Fruit fly (Drosophila melanogaster) whole organism, wandering third instar larva: ENCODE results near the gene CG11241.

ENCODE experiments used
- Abd-B ChIP-seq: fragments of >200 bp; optimal IDR thresholded peaks from 2 replicates; lab custom pipeline; 2017; ENCODE audit warnings: missing biosample characterization, missing genetic modification characterization
- CG32264 ChIP-seq: fragments of 200-800 bp; sonication (Bioruptor generic); optimal IDR thresholded peaks from 2 replicates; lab custom pipeline; 2016; ENCODE audit warnings: missing biosample characterization, missing genetic modification characterization
- CG9705 ChIP-seq: fragments of 200-800 bp; sonication (Bioruptor generic); optimal IDR thresholded peaks from 2 replicates; lab custom pipeline; 2018; ENCODE audit warnings: missing biosample characterization, mild to moderate bottlenecking, missing genetic modification characterization
- CrebA ChIP-seq: fragments of 200-800 bp; sonication (Bioruptor generic); optimal IDR thresholded peaks from 2 replicates; lab custom pipeline; 2016; ENCODE audit warnings: missing biosample characterization, mild to moderate bottlenecking, missing genetic modification characterization, borderline replicate concordance
- Dfd ChIP-seq: fragments of >200 bp; optimal IDR thresholded peaks from 2 replicates; lab custom pipeline; 2017; ENCODE audit warnings: missing biosample characterization, missing genetic modification characterization
- Dif ChIP-seq: fragments of 200-275, 200-300 bp; sonication (Bioruptor generic); optimal IDR thresholded peaks from 2 replicates; lab custom pipeline; 2018; ENCODE audit warnings: missing biosample characterization, missing genetic modification characterization; ENCODE audit not compliant: partially characterized antibody
- GATAd ChIP-seq: sonication (Bioruptor generic); optimal IDR thresholded peaks from 2 replicates; lab custom pipeline; 2016; ENCODE audit warnings: missing biosample characterization, missing genetic modification characterization
- HLH106 ChIP-seq: fragments of 200-800 bp; optimal IDR thresholded peaks from 3 replicates; lab custom pipeline; 2019; ENCODE audit warnings: missing biosample characterization, mild to moderate bottlenecking, missing genetic modification characterization, moderate library complexity
- Hnf4 ChIP-seq: fragments of 200-800 bp; sonication (Bioruptor generic); optimal IDR thresholded peaks from 2 replicates; lab custom pipeline; 2016; ENCODE audit warnings: missing biosample characterization, mild to moderate bottlenecking, missing genetic modification characterization
- Hr78 ChIP-seq: fragments of >200 bp; optimal IDR thresholded peaks from 2 replicates; lab custom pipeline; 2017; ENCODE audit warnings: missing biosample characterization, missing genetic modification characterization
- Hr83 ChIP-seq: fragments of 200-300 bp; sonication (Bioruptor generic); optimal IDR thresholded peaks from 2 replicates; lab custom pipeline; 2016; ENCODE audit warnings: missing biosample characterization, mild to moderate bottlenecking, missing genetic modification characterization, moderate library complexity; ENCODE audit not compliant: poor library complexity, severe bottlenecking
- Jra ChIP-seq: sonication (Bioruptor generic); optimal IDR thresholded peaks from 2 replicates; lab custom pipeline; 2016; ENCODE audit warnings: missing biosample characterization, missing genetic modification characterization
- Mio ChIP-seq: sonication (Bioruptor generic); optimal IDR thresholded peaks from 2 replicates; lab custom pipeline; 2016; ENCODE audit warnings: missing biosample characterization, missing genetic modification characterization
- Myc ChIP-seq: fragments of >200 bp; optimal IDR thresholded peaks from 2 replicates; lab custom pipeline; 2017
- OdsH ChIP-seq: fragments of 200-800 bp; sonication (Bioruptor generic); optimal IDR thresholded peaks from 2 replicates; lab custom pipeline; 2016; ENCODE audit warnings: missing biosample characterization, mild to moderate bottlenecking, missing genetic modification characterization
- Rel ChIP-seq, 2 experiments: fragments of 200-800 bp; sonication (Bioruptor generic) in 1 of 2; optimal IDR thresholded peaks; 2 replicates in 1 of 2; 3 replicates in 1 of 2; lab custom pipeline; 2016 to 2019; ENCODE audit warnings: mild to moderate bottlenecking in 2 of 2, missing biosample characterization in 2 of 2, missing genetic modification characterization in 2 of 2, moderate library complexity in 1 of 2
- Sp1 ChIP-seq: fragments of 200-800 bp; sonication (Bioruptor generic); optimal IDR thresholded peaks from 3 replicates; lab custom pipeline; 2019; ENCODE audit warnings: missing biosample characterization, mild to moderate bottlenecking, missing genetic modification characterization, moderate library complexity
- Vsx2 ChIP-seq: fragments of 200-300, 225-300 bp; sonication (Bioruptor generic); optimal IDR thresholded peaks from 2 replicates; lab custom pipeline; 2018; ENCODE audit warnings: missing biosample characterization, missing genetic modification characterization; ENCODE audit not compliant: partially characterized antibody
- br ChIP-seq: fragments of 200-800 bp; sonication (Bioruptor generic); optimal IDR thresholded peaks from 2 replicates; lab custom pipeline; 2016; ENCODE audit warnings: missing biosample characterization, missing genetic modification characterization
- brk ChIP-seq: fragments of 200-800 bp; sonication (Bioruptor generic); optimal IDR thresholded peaks from 2 replicates; lab custom pipeline; 2016; ENCODE audit warnings: missing biosample characterization, mild to moderate bottlenecking, missing genetic modification characterization
- dl ChIP-seq, 2 experiments: fragments of 175-275, 200-275 bp in 1 of 2; fragments of 200-275 bp in 1 of 2; sonication (Bioruptor generic); optimal IDR thresholded peaks; lab custom pipeline; 2018; ENCODE audit warnings: mild to moderate bottlenecking in 2 of 2, missing biosample characterization in 2 of 2, missing genetic modification characterization in 2 of 2, moderate library complexity in 2 of 2; ENCODE audit not compliant: partially characterized antibody in 2 of 2, insufficient read depth in 1 of 2
- dmrt93B ChIP-seq: fragments of 200-800 bp; sonication (Bioruptor generic); optimal IDR thresholded peaks from 2 replicates; lab custom pipeline; 2018; ENCODE audit warnings: missing biosample characterization, mild to moderate bottlenecking, missing genetic modification characterization
- dsf ChIP-seq: sonication (Bioruptor generic); optimal IDR thresholded peaks from 2 replicates; lab custom pipeline; 2016; ENCODE audit warnings: missing biosample characterization, missing genetic modification characterization, borderline replicate concordance
- ey ChIP-seq: fragments of 200-800 bp; sonication (Bioruptor generic); optimal IDR thresholded peaks from 2 replicates; lab custom pipeline; 2016; ENCODE audit warnings: missing biosample characterization, missing genetic modification characterization
- foxo ChIP-seq, 2 experiments: fragments of 200-800 bp; sonication (Bioruptor generic); optimal IDR thresholded peaks; 2 replicates in 1 of 2; 3 replicates in 1 of 2; lab custom pipeline; 2016 to 2017; ENCODE audit warnings: missing biosample characterization in 2 of 2, missing genetic modification characterization in 2 of 2
- fru ChIP-seq: fragments of 200-800 bp; sonication (Bioruptor generic); optimal IDR thresholded peaks from 3 replicates; lab custom pipeline; 2016; ENCODE audit warnings: missing biosample characterization, mild to moderate bottlenecking, missing genetic modification characterization
- h ChIP-seq: fragments of 200-800 bp; sonication (Bioruptor generic); optimal IDR thresholded peaks from 3 replicates; lab custom pipeline; 2016; ENCODE audit warnings: missing biosample characterization, mild to moderate bottlenecking, missing genetic modification characterization
- jim ChIP-seq: fragments of 175-275, 200-325 bp; sonication (Bioruptor generic); optimal IDR thresholded peaks from 2 replicates; lab custom pipeline; 2016; ENCODE audit warnings: missing biosample characterization, mild to moderate bottlenecking, missing genetic modification characterization
- lola ChIP-seq: fragments of >200 bp; optimal IDR thresholded peaks from 2 replicates; lab custom pipeline; 2017; ENCODE audit warnings: missing biosample characterization, missing genetic modification characterization
- pan ChIP-seq: fragments of >200 bp; optimal IDR thresholded peaks from 2 replicates; lab custom pipeline; 2017
- psq ChIP-seq: fragments of 200-800 bp; sonication (Bioruptor generic); optimal IDR thresholded peaks from 3 replicates; lab custom pipeline; 2017; ENCODE audit warnings: missing biosample characterization, mild to moderate bottlenecking, missing genetic modification characterization, moderate library complexity
- rgr ChIP-seq: fragments of 200-800 bp; sonication (Bioruptor generic); optimal IDR thresholded peaks from 3 replicates; lab custom pipeline; 2016; ENCODE audit warnings: missing biosample characterization, mild to moderate bottlenecking, missing genetic modification characterization
- sage ChIP-seq: fragments of 200-800 bp; sonication (Bioruptor generic); optimal IDR thresholded peaks from 2 replicates; lab custom pipeline; 2016; ENCODE audit warnings: missing biosample characterization, mild to moderate bottlenecking, missing genetic modification characterization
- sv ChIP-seq: fragments of 200-800 bp; sonication (Bioruptor generic); optimal IDR thresholded peaks from 3 replicates; lab custom pipeline; 2016; ENCODE audit warnings: missing biosample characterization, missing genetic modification characterization
- tai ChIP-seq: sonication (Bioruptor generic); optimal IDR thresholded peaks from 2 replicates; lab custom pipeline; 2016; ENCODE audit warnings: missing biosample characterization, missing genetic modification characterization
- usp ChIP-seq: fragments of >200 bp; optimal IDR thresholded peaks from 2 replicates; lab custom pipeline; 2017; ENCODE audit warnings: missing biosample characterization, missing genetic modification characterization
- woc ChIP-seq: sonication (Bioruptor generic); optimal IDR thresholded peaks from 2 replicates; lab custom pipeline; 2016; ENCODE audit warnings: missing biosample characterization, mild to moderate bottlenecking, missing genetic modification characterization

CG11241 gene

dm6 chr3L:22749147-22749550 lies 10.9 kb upstream of the CG11241 start, which contains the start of gene SPoCk:
TSS of gene SPoCk (plus strand) at chr3L:22749444.
- TF ChIP-seq OdsH (GFP tag; lab: Kevin White, UChicago) (no peak), usp (GFP tag; lab: Kevin White, UChicago) (no peak), lola (no peak), Hr78 (GFP tag; lab: Kevin White, UChicago) (no peak), Vsx2 (GFP tag; lab: Kevin White, UChicago) (peak; percentile 19), pan (lab: Kevin White, UChicago) (no peak), woc (GFP tag; lab: Kevin White, UChicago) (no peak), Rel (GFP tag; optimal IDR thresholded peaks at IDR 0.05; lab: Kevin White, UChicago) (no peak), Rel (tag; optimal IDR thresholded peaks at IDR 0.05; lab: Kevin White, UChicago) (no peak), sage (GFP tag; lab: Kevin White, UChicago) (no peak), CG32264 (no peak), Dif (GFP tag; lab: Kevin White, UChicago) (no peak), dsf (no peak), sv (no peak), Sp1 (GFP tag; lab: Kevin White, UChicago) (no peak), ey (GFP tag; lab: Kevin White, UChicago) (no peak), fru (GFP tag; lab: Kevin White, UChicago) (peak; percentile 56)

- TF ChIP-seq Dfd (GFP tag; lab: Kevin White, UChicago) (no peak), rgr (peak; percentile 9), Dif (GFP tag; lab: Kevin White, UChicago) (no peak), usp (GFP tag; lab: Kevin White, UChicago) (no peak), psq (GFP tag; lab: Kevin White, UChicago) (peak; percentile 7), Mio (no peak), h (peak; percentile 30), sage (GFP tag; lab: Kevin White, UChicago) (no peak), woc (GFP tag; lab: Kevin White, UChicago) (peak; percentile 46), Hr83 (GFP tag; lab: Kevin White, UChicago) (no peak)
These were observed 4.8 kb upstream of the CG11241 start for dm6 chr3L:22742945-22743582.

dm6 chr3L:22742121-22742531 lies 3.9 kb upstream of the CG11241 start:
- TF ChIP-seq CrebA (GFP tag; lab: Kevin White, UChicago): no peak
- no peak for TF ChIP-seq Mio
- no peak for TF ChIP-seq jim
- TF ChIP-seq Hnf4 (GFP tag; lab: Kevin White, UChicago): no peak
- TF ChIP-seq lola: peak; percentile 2
- no peak for TF ChIP-seq Jra (GFP tag; lab: Kevin White, UChicago)
- TF ChIP-seq Hr83 (GFP tag; lab: Kevin White, UChicago): no peak

dm6 chr3L:22741389-22742120 lies 3.3 kb upstream of the CG11241 start, which contains the start of gene CG7369:
TSS of gene CG7369 (plus strand) at chr3L:22741793.
- TF ChIP-seq dl (GFP tag; optimal IDR thresholded peaks at IDR 0.05; lab: Kevin White, UChicago; ENCODE audit: insufficient read depth in 1 of 2, partially characterized antibody in 2 of 2): no peak
- peak; percentile 75 for TF ChIP-seq Jra (GFP tag; lab: Kevin White, UChicago)
- no peak for TF ChIP-seq usp (GFP tag; lab: Kevin White, UChicago)
- peak; percentile 77 for TF ChIP-seq dsf
- peak; percentile 90 for TF ChIP-seq h
- TF ChIP-seq woc (GFP tag; lab: Kevin White, UChicago): peak; percentile 84
- peak; percentile 93 for TF ChIP-seq brk (GFP tag; lab: Kevin White, UChicago)
- TF ChIP-seq Vsx2 (GFP tag; lab: Kevin White, UChicago): no peak
- TF ChIP-seq foxo (GFP tag; optimal IDR thresholded peaks at IDR 0.05; lab: Kevin White, UChicago): peak; percentile 31 to 92
- peak; percentile 49 for TF ChIP-seq Mio
- peak; percentile 91 for TF ChIP-seq Hnf4 (GFP tag; lab: Kevin White, UChicago)
- TF ChIP-seq Abd-B (GFP tag; lab: Kevin White, UChicago): no peak
- peak; percentile 26 for TF ChIP-seq jim
- TF ChIP-seq Hr83 (GFP tag; lab: Kevin White, UChicago): peak; percentile 91
- TF ChIP-seq lola: no peak
- peak; percentile 89 for TF ChIP-seq psq (GFP tag; lab: Kevin White, UChicago)
- peak; percentile 87 for TF ChIP-seq GATAd (GFP tag; lab: Kevin White, UChicago)
- peak; percentile 85 for TF ChIP-seq Sp1 (GFP tag; lab: Kevin White, UChicago)
- TF ChIP-seq tai (GFP tag; lab: Kevin White, UChicago): peak; percentile 95
- no peak for TF ChIP-seq Hr78 (GFP tag; lab: Kevin White, UChicago)
- peak; percentile 85 for TF ChIP-seq br (GFP tag; lab: Kevin White, UChicago)
- peak; percentile 91 for TF ChIP-seq dmrt93B (GFP tag; lab: Kevin White, UChicago)
- peak; percentile 84 for TF ChIP-seq sage (GFP tag; lab: Kevin White, UChicago)
- no peak for TF ChIP-seq pan (lab: Kevin White, UChicago)
- TF ChIP-seq HLH106: peak; percentile 90
- peak; percentile 66 for TF ChIP-seq CG32264
- peak; percentile 71 for TF ChIP-seq Rel (GFP tag; optimal IDR thresholded peaks at IDR 0.05; lab: Kevin White, UChicago)
- peak; percentile 99 for TF ChIP-seq Rel (tag; optimal IDR thresholded peaks at IDR 0.05; lab: Kevin White, UChicago)
- no peak for TF ChIP-seq Dif (GFP tag; lab: Kevin White, UChicago)
- TF ChIP-seq Myc (lab: Kevin White, UChicago): peak; percentile 77
- peak; percentile 81 for TF ChIP-seq CG9705 (GFP tag; lab: Kevin White, UChicago)
- TF ChIP-seq sv: peak; percentile 74
